Worm (Caenorhabditis elegans) whole organism, L3 larva: ENCODE data around the gene F10E7.2.
A peak's percentile ranks its signal among the peaks of the same experiment; 100 is the strongest.

Experiments
- R02D3.7 ChIP-seq: fragments of 150-350 bp; optimal IDR thresholded peaks from 2 replicates; lab custom pipeline; 2014; ENCODE audit warnings: missing biosample characterization, missing genetic modification characterization
- ama-1 ChIP-seq: fragments of 150-350 bp; optimal IDR thresholded peaks from 2 replicates; lab custom pipeline; 2018
- ceh-82 ChIP-seq: fragments of 150-350 bp; optimal IDR thresholded peaks from 2 replicates; lab custom pipeline; 2014; ENCODE audit warnings: missing biosample characterization, missing genetic modification characterization
- fkh-10 ChIP-seq: sonication (generic microtip); optimal IDR thresholded peaks from 2 replicates; lab custom pipeline; 2017; ENCODE audit warnings: missing biosample characterization, missing genetic modification reagents, missing genetic modification characterization
- fos-1 ChIP-seq: fragments of 150-350 bp; optimal IDR thresholded peaks from 2 replicates; lab custom pipeline; 2014; ENCODE audit warnings: missing biosample characterization, missing genetic modification characterization
- nhr-11 ChIP-seq: fragments of 150-350 bp; optimal IDR thresholded peaks from 2 replicates; lab custom pipeline; 2014; ENCODE audit warnings: missing biosample characterization, missing genetic modification characterization
- nhr-237 ChIP-seq: fragments of 150-350 bp; optimal IDR thresholded peaks from 2 replicates; lab custom pipeline; 2014; ENCODE audit warnings: missing biosample characterization, missing genetic modification characterization
- nhr-25 ChIP-seq: sonication (generic microtip); optimal IDR thresholded peaks from 2 replicates; lab custom pipeline; 2017; ENCODE audit warnings: missing biosample characterization, missing genetic modification characterization
- nhr-76 ChIP-seq: fragments of 150-350 bp; sonication (generic microtip); optimal IDR thresholded peaks from 5 replicates; lab custom pipeline; 2014; ENCODE audit warnings: missing biosample characterization, missing genetic modification characterization
- nhr-77 ChIP-seq: fragments of 150-350 bp; optimal IDR thresholded peaks from 2 replicates; lab custom pipeline; 2014; ENCODE audit warnings: missing biosample characterization, missing genetic modification characterization
- pha-4 ChIP-seq: fragments of 150-350 bp; optimal IDR thresholded peaks from 2 replicates; lab custom pipeline; 2014; ENCODE audit warnings: missing biosample characterization, missing genetic modification reagents, missing genetic modification characterization

DNA sequence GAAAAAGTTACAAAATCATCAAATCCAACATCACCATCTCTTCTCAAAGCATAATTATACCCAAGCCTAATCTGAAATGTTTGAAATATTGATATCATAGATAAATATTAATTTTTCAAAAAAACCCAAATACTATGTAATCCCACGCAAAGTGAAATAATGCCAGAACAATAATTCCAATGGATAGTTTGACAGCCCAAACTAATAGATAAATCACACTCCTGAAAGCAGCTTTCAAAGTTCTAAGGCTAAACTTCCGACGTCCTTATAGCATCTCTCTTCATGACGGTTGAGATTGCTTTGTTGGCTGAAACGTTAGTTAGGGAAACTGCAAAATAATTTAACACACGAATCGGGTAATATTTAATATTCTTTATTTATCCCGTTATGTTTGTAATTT, 22.8 kb upstream of the F10E7.2 start:
- TF ChIP-seq pha-4 (no peak), nhr-237 (tag; lab: Kevin White, UChicago) (no peak), fkh-10 (GFP tag; lab: Kevin White, UChicago) (no peak), nhr-76 (tag; lab: Kevin White, UChicago) (no peak), fos-1 (tag; lab: Kevin White, UChicago) (no peak), ceh-82 (tag; lab: Kevin White, UChicago) (no peak), nhr-25 (tag; lab: Kevin White, UChicago) (no peak), nhr-77 (no peak), R02D3.7 (no peak), ama-1 (lab: Kevin White, UChicago) (peak; percentile 30), nhr-11 (tag; lab: Kevin White, UChicago) (no peak)
